Comparison of ENCODE assay signal across 5 worm cellular contexts in the genomic region with DNA sequence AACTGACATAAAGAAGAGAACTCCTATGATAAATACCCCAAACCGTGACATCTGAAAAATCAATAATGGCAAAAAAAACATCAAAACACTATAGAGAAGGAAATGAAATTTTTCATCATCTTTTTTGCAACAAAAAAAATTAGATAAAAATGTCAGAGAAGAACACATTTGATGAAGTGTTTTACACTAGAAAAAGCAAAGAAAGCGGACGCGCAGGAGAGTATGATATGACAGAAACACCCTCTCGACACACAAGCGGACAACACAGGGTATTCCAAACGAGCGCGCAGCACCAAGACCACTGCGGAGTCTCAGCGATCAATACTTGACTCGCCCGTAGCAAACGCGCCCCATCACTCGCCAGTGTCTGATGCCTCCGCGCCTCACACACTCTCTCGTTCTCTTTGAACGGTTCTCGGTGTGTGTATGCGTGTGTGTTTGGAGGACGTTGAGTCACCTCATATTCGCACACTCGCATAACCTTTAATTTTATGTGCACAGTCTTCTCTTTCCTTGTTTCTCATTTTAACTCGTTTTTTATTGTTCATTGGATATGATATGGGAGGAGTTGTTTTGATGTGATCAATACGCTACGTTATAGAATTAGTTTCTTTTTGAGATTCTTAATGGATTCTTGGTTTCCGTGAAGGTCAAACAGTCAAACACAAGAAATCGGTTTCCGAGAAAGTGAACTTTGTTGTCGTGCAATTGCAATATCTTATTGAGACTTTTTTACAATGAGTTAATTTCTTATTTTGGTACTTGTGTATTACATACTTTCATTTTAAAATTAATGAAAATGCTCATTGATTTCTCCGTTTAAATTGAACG.
TF ChIP-seq lines count a peak whose summit lies in the region.

A gene (minus strand): TSS at position 51 of the 831 bp plus-strand sequence.

TF ChIP-seq in whole organism, L1 larva, 84 proteins besides CTCF, POLR2A, EP300 and RAD21 (continues in another document):
- peak; percentile 74 for TF ChIP-seq blmp-1 (tag; optimal IDR thresholded peaks at IDR 0.05; lab: Kevin White, UChicago)
- peak; percentile 58 for TF ChIP-seq nhr-20 (tag; optimal IDR thresholded peaks at IDR 0.05; lab: Kevin White, UChicago)
- no peak for TF ChIP-seq zag-1 (tag; optimal IDR thresholded peaks at IDR 0.05; lab: Kevin White, UChicago)
- TF ChIP-seq nhr-84 (tag; optimal IDR thresholded peaks at IDR 0.05; lab: Kevin White, UChicago), result no peak
- TF ChIP-seq ceh-90 (tag; optimal IDR thresholded peaks at IDR 0.05; lab: Kevin White, UChicago), result no peak
- no peak for TF ChIP-seq nhr-76 (tag; optimal IDR thresholded peaks at IDR 0.05; lab: Kevin White, UChicago)
- TF ChIP-seq unc-62 (GFP tag; optimal IDR thresholded peaks at IDR 0.05; lab: Kevin White, UChicago), result no peak
- no peak for TF ChIP-seq ces-1 (GFP tag; optimal IDR thresholded peaks at IDR 0.05; lab: Kevin White, UChicago)
- TF ChIP-seq snpc-4 (tag; optimal IDR thresholded peaks at IDR 0.05; lab: Kevin White, UChicago), result no peak
- peak in 1 of 6 experiments; percentile 32 for TF ChIP-seq elt-3 (tag; optimal IDR thresholded peaks at IDR 0.05; lab: Kevin White, UChicago)
- no peak for TF ChIP-seq C34B4.2 (tag; optimal IDR thresholded peaks at IDR 0.05; lab: Kevin White, UChicago)
- TF ChIP-seq snu-23 (GFP tag; optimal IDR thresholded peaks at IDR 0.05; lab: Kevin White, UChicago), result peak; percentile 63
- no peak for TF ChIP-seq grh-1 (GFP tag; IDR thresholded peaks at IDR 0.05; lab: Robert Waterston, UW)
- TF ChIP-seq unc-30 (tag; optimal IDR thresholded peaks at IDR 0.05; lab: Kevin White, UChicago), result no peak
- peak; percentile 9 to 29 for TF ChIP-seq lsy-2 (tag; optimal IDR thresholded peaks at IDR 0.05; lab: Kevin White, UChicago)
- peak; percentile 46 for TF ChIP-seq jun-1 (tag; optimal IDR thresholded peaks at IDR 0.05; lab: Kevin White, UChicago)
- TF ChIP-seq ceh-63 (GFP tag; optimal IDR thresholded peaks at IDR 0.05; lab: Kevin White, UChicago), result no peak

TF ChIP-seq in whole organism, L3 larva, 47 proteins besides CTCF, POLR2A, EP300 and RAD21 (continues in another document):
- TF ChIP-seq fkh-2 (tag; optimal IDR thresholded peaks at IDR 0.05; lab: Kevin White, UChicago) (no peak), nfya-1 (tag; optimal IDR thresholded peaks at IDR 0.05; lab: Kevin White, UChicago; ENCODE audit: insufficient read depth) (peak; percentile 66), pha-4 (tag; optimal IDR thresholded peaks at IDR 0.05; lab: Kevin White, UChicago) (peak; percentile 75), hmg-11 (tag; optimal IDR thresholded peaks at IDR 0.05; lab: Kevin White, UChicago) (peak; percentile 78), ceh-82 (tag; optimal IDR thresholded peaks at IDR 0.05; lab: Kevin White, UChicago) (no peak), ama-1 (optimal IDR thresholded peaks at IDR 0.05; lab: Kevin White, UChicago) (no peak), elt-2 (tag; optimal IDR thresholded peaks at IDR 0.05; lab: Kevin White, UChicago) (peak; percentile 78), ceh-28 (tag; optimal IDR thresholded peaks at IDR 0.05; lab: Kevin White, UChicago) (peak; percentile 69), lin-39 (tag; optimal IDR thresholded peaks at IDR 0.05; lab: Kevin White, UChicago) (peak; percentile 49), nhr-23 (tag; optimal IDR thresholded peaks at IDR 0.05; lab: Kevin White, UChicago) (peak; percentile 33), mdl-1 (tag; optimal IDR thresholded peaks at IDR 0.05; lab: Kevin White, UChicago) (peak; percentile 4), fos-1 (tag; optimal IDR thresholded peaks at IDR 0.05; lab: Kevin White, UChicago) (peak; percentile 61), zag-1 (tag; optimal IDR thresholded peaks at IDR 0.05; lab: Kevin White, UChicago) (no peak), nhr-25 (tag; optimal IDR thresholded peaks at IDR 0.05; lab: Kevin White, UChicago) (peak; percentile 85), nhr-28 (tag; optimal IDR thresholded peaks at IDR 0.05; lab: Kevin White, UChicago) (no peak), jun-1 (tag; optimal IDR thresholded peaks at IDR 0.05; lab: Kevin White, UChicago) (peak; percentile 72)

TF ChIP-seq in whole organism, early embryonic, 17 proteins besides CTCF, POLR2A, EP300 and RAD21:
- TF ChIP-seq aly-1 (tag; optimal IDR thresholded peaks at IDR 0.05; lab: Kevin White, UChicago) (peak; percentile 37), ets-7 (tag; optimal IDR thresholded peaks at IDR 0.05; lab: Kevin White, UChicago) (no peak), sea-1 (GFP tag; conservative IDR thresholded peaks at IDR 0.05; lab: Robert Waterston, UW) (0 out of 2 replicates have a peak, but pooled peaks have one; percentile 52), hmg-4 (GFP tag; optimal IDR thresholded peaks at IDR 0.05; lab: Kevin White, UChicago) (peak; percentile 76), tbx-37 (GFP tag; conservative IDR thresholded peaks at IDR 0.05; lab: Robert Waterston, UW) (no peak), F13C5.2 (tag; optimal IDR thresholded peaks at IDR 0.05; lab: Kevin White, UChicago) (peak; percentile 21)

TF ChIP-seq in whole organism, midembryonic, 9 proteins besides CTCF, POLR2A, EP300 and RAD21:
- TF ChIP-seq T22C8.4 (GFP tag; IDR thresholded peaks at IDR 0.05; lab: Robert Waterston, UW), result peak; percentile 86
- peak; percentile 54 for TF ChIP-seq cog-1 (tag; optimal IDR thresholded peaks at IDR 0.05; lab: Kevin White, UChicago)
- TF ChIP-seq med-1 (GFP tag; optimal IDR thresholded peaks at IDR 0.05; lab: Kevin White, UChicago; ENCODE audit: insufficient read depth), result no peak
TF ChIP-seq in whole organism, midembryonic: peak in this region for 2.

TF ChIP-seq in whole organism, young adult, 124 proteins besides CTCF, POLR2A, EP300 and RAD21 (continues in another document):
- no peak for TF ChIP-seq him-1 (tag; optimal IDR thresholded peaks at IDR 0.05; lab: Kevin White, UChicago)
- TF ChIP-seq dpff-1 (tag; optimal IDR thresholded peaks at IDR 0.05; lab: Kevin White, UChicago), result no peak
- peak; percentile 31 for TF ChIP-seq gei-17 (GFP tag; optimal IDR thresholded peaks at IDR 0.05; lab: Kevin White, UChicago)
- TF ChIP-seq snpc-4 (GFP tag; optimal IDR thresholded peaks at IDR 0.05; lab: Kevin White, UChicago), result no peak
- peak in 1 of 4 experiments; percentile 40 for TF ChIP-seq snpc-4 (tag; optimal IDR thresholded peaks at IDR 0.05; lab: Kevin White, UChicago)
- TF ChIP-seq let-526 (GFP tag; IDR thresholded peaks at IDR 0.05; lab: Robert Waterston, UW), result no peak
- no peak for TF ChIP-seq lsy-27 (tag; optimal IDR thresholded peaks at IDR 0.05; lab: Kevin White, UChicago; ENCODE audit: borderline replicate concordance, insufficient read depth)
- TF ChIP-seq Y95B8A.8 (GFP tag; IDR thresholded peaks at IDR 0.05; lab: Robert Waterston, UW), result no peak
- TF ChIP-seq ccch-3 (GFP tag; optimal IDR thresholded peaks at IDR 0.05; lab: Kevin White, UChicago), result no peak
- no peak for TF ChIP-seq tbp1 (GFP tag; optimal IDR thresholded peaks at IDR 0.05; lab: Kevin White, UChicago)
- TF ChIP-seq nfya-2 (GFP tag; IDR thresholded peaks at IDR 0.05; lab: Robert Waterston, UW), result no peak
- TF ChIP-seq Y67H2A.10 (GFP tag; conservative IDR thresholded peaks at IDR 0.05; lab: Robert Waterston, UW), result no peak
- TF ChIP-seq tbx-9 (tag; optimal IDR thresholded peaks at IDR 0.05; lab: Kevin White, UChicago; ENCODE audit: borderline replicate concordance), result no peak
- no peak for TF ChIP-seq F57A8.1 (GFP tag; optimal IDR thresholded peaks at IDR 0.05; lab: Kevin White, UChicago)
- TF ChIP-seq madf-8 (GFP tag; conservative IDR thresholded peaks at IDR 0.05; lab: Robert Waterston, UW), result no peak
- TF ChIP-seq ceh-91 (GFP tag; IDR thresholded peaks at IDR 0.05; lab: Robert Waterston, UW), result no peak
- TF ChIP-seq snpc-1.1 (tag; optimal IDR thresholded peaks at IDR 0.05; lab: Kevin White, UChicago; ENCODE audit: insufficient read depth), result no peak
- TF ChIP-seq nfyb-1 (GFP tag; IDR thresholded peaks at IDR 0.05; lab: Robert Waterston, UW), result 0 out of 2 replicates have a peak, but pooled peaks have one; percentile 21
- no peak; the same call in 1 of the 2 replicates for TF ChIP-seq mcd-1 (GFP tag; IDR thresholded peaks at IDR 0.05; lab: Robert Waterston, UW)
- TF ChIP-seq nhr-27 (tag; optimal IDR thresholded peaks at IDR 0.05; lab: Kevin White, UChicago), result no peak
- no peak for TF ChIP-seq repo-1 (tag; optimal IDR thresholded peaks at IDR 0.05; lab: Kevin White, UChicago)
- no peak for TF ChIP-seq ceh-40 (GFP tag; IDR thresholded peaks at IDR 0.05; lab: Robert Waterston, UW)
- no peak for TF ChIP-seq nhr-179 (tag; optimal IDR thresholded peaks at IDR 0.05; lab: Kevin White, UChicago)
- no peak for TF ChIP-seq snpc-3.4 (tag; optimal IDR thresholded peaks at IDR 0.05; lab: Kevin White, UChicago)
- TF ChIP-seq ets-4 (GFP tag; optimal IDR thresholded peaks at IDR 0.05; lab: Kevin White, UChicago), result peak; percentile 85
- no peak for TF ChIP-seq tlf-1 (GFP tag; optimal IDR thresholded peaks at IDR 0.05; lab: Kevin White, UChicago)
- no peak for TF ChIP-seq aptf-3 (GFP tag; IDR thresholded peaks at IDR 0.05; lab: Robert Waterston, UW)
- no peak for TF ChIP-seq ceh-27 (GFP tag; optimal IDR thresholded peaks at IDR 0.05; lab: Kevin White, UChicago)
- no peak for TF ChIP-seq aptf-2 (GFP tag; conservative IDR thresholded peaks at IDR 0.05; lab: Robert Waterston, UW)
- no peak for TF ChIP-seq F57C9.4 (tag; optimal IDR thresholded peaks at IDR 0.05; lab: Kevin White, UChicago)
- no peak for TF ChIP-seq rpc-1 (optimal IDR thresholded peaks at IDR 0.05; lab: Kevin White, UChicago)
- TF ChIP-seq rpc-1 (tag; optimal IDR thresholded peaks at IDR 0.05; lab: Kevin White, UChicago), result no peak
- TF ChIP-seq hrde-1 (tag; optimal IDR thresholded peaks at IDR 0.05; lab: Kevin White, UChicago; ENCODE audit: borderline replicate concordance), result no peak
- no peak for TF ChIP-seq ceh-79 (tag; optimal IDR thresholded peaks at IDR 0.05; lab: Kevin White, UChicago)
- TF ChIP-seq chd-7 (tag; optimal IDR thresholded peaks at IDR 0.05; lab: Kevin White, UChicago), result peak; percentile 8
- no peak for TF ChIP-seq K11D2.4 (GFP tag; IDR thresholded peaks at IDR 0.05; lab: Robert Waterston, UW)
- no peak for TF ChIP-seq zim-3 (tag; optimal IDR thresholded peaks at IDR 0.05; lab: Kevin White, UChicago)
- TF ChIP-seq B0035.1 (tag; optimal IDR thresholded peaks at IDR 0.05; lab: Kevin White, UChicago), result no peak
- TF ChIP-seq nfya-1 (tag; optimal IDR thresholded peaks at IDR 0.05; lab: Kevin White, UChicago; ENCODE audit: borderline replicate concordance, insufficient read depth), result no peak
- no peak for TF ChIP-seq cebp-2 (GFP tag; IDR thresholded peaks at IDR 0.05; lab: Robert Waterston, UW)
- peak; percentile 7 for TF ChIP-seq nhr-90 (tag; optimal IDR thresholded peaks at IDR 0.05; lab: Kevin White, UChicago)
- no peak for TF ChIP-seq B0019.2 (GFP tag; conservative IDR thresholded peaks at IDR 0.05; lab: Robert Waterston, UW)
- no peak for TF ChIP-seq Y79H2A.3 (GFP tag; conservative IDR thresholded peaks at IDR 0.05; lab: Robert Waterston, UW)
- no peak for TF ChIP-seq ceh-100 (GFP tag; IDR thresholded peaks at IDR 0.05; lab: Robert Waterston, UW)
